Worm (Caenorhabditis elegans) whole organism, early embryonic: Measurements from ENCODE around the gene bra-2.

ENCODE experiments used
- B0310.2 ChIP-seq: sonication (generic microtip); optimal IDR thresholded peaks from 2 replicates; lab custom pipeline; 2016; ENCODE audit warnings: mild to moderate bottlenecking, missing genetic modification characterization, missing compliant biosample characterization
- ama-1 ChIP-seq: fragments of 150-350 bp; optimal IDR thresholded peaks from 2 replicates; lab custom pipeline; 2014
- ceh-13 ChIP-seq: fragments of 200-800 bp; sonication (Bioruptor generic); optimal IDR thresholded peaks from 2 replicates; lab custom pipeline; 2018; ENCODE audit warnings: mild to moderate bottlenecking, missing genetic modification characterization, missing compliant biosample characterization
- ceh-36 ChIP-seq: sonication (generic microtip); optimal IDR thresholded peaks from 2 replicates; lab custom pipeline; 2016; ENCODE audit warnings: missing genetic modification characterization, inconsistent platforms, missing compliant biosample characterization
- ets-7 ChIP-seq: sonication (generic microtip); optimal IDR thresholded peaks from 2 replicates; lab custom pipeline; 2016; ENCODE audit warnings: missing genotype, missing genetic modification characterization, missing compliant biosample characterization
- flt-1 ChIP-seq: fragments of 200-800 bp; sonication (Bioruptor generic); IDR thresholded peaks from 2 replicates; pipeline ENCODE4 v1.3.6; 2022; ENCODE audit warnings: missing genetic modification characterization, missing compliant biosample characterization
- hmg-4 ChIP-seq: fragments of 200-800 bp; sonication (Bioruptor generic); optimal IDR thresholded peaks from 2 replicates; lab custom pipeline; 2018; ENCODE audit warnings: mild to moderate bottlenecking, missing genetic modification characterization, missing compliant biosample characterization
- pes-1 ChIP-seq: fragments of 200-800 bp; sonication (Bioruptor generic); IDR thresholded peaks from 2 replicates; pipeline ENCODE4 v1.3.6; 2022; ENCODE audit warnings: missing genetic modification reagents, missing genetic modification characterization, missing compliant biosample characterization
- scrt-1 ChIP-seq: fragments of 200-800 bp; sonication (Bioruptor generic); IDR thresholded peaks from 2 replicates; pipeline ENCODE4 v1.3.6; 2022; ENCODE audit warnings: missing genetic modification characterization, missing compliant biosample characterization
- sea-1 ChIP-seq: fragments of 200-800 bp; sonication (Bioruptor generic); conservative IDR thresholded peaks from 2 replicates; pipeline ENCODE4 v1.3.6; 2022; ENCODE audit warnings: missing genetic modification characterization, missing compliant biosample characterization
- tbx-37 ChIP-seq: fragments of 200-800 bp; sonication (Bioruptor generic); conservative IDR thresholded peaks from 2 replicates; pipeline ENCODE4 v1.3.6; 2022; ENCODE audit warnings: missing genetic modification reagents, missing genetic modification characterization, missing compliant biosample characterization
- tra-4 ChIP-seq: sonication (generic microtip); optimal IDR thresholded peaks from 2 replicates; lab custom pipeline; 2017; ENCODE audit warnings: missing genetic modification characterization, missing compliant biosample characterization

ce11 chrIII:938569-938968, 27.5 kb downstream of the bra-2 start, which contains the start of gene fbxa-22:
- TF ChIP-seq hmg-4 (GFP tag; lab: Kevin White, UChicago) (no peak), tbx-37 (GFP tag; lab: Robert Waterston, UW) (no peak), ets-7 (tag; lab: Kevin White, UChicago) (no peak), tra-4 (tag; lab: Kevin White, UChicago) (no peak), ceh-13 (GFP tag; lab: Kevin White, UChicago) (no peak), pes-1 (no peak), scrt-1 (GFP tag; lab: Robert Waterston, UW) (no peak), B0310.2 (tag; lab: Kevin White, UChicago) (no peak), flt-1 (GFP tag; lab: Robert Waterston, UW) (no peak), ama-1 (no peak), ceh-36 (tag; lab: Kevin White, UChicago) (no peak), sea-1 (GFP tag; lab: Robert Waterston, UW) (no peak)
